Fruit fly (Drosophila melanogaster) Kc167 (cell line): Measurements from ENCODE around the gene CG2652.

Experiments
- Myc ChIP-seq: fragments of >200 bp; optimal IDR thresholded peaks from 2 replicates; lab custom pipeline; 2017; ENCODE audit warnings: missing external identifiers
- Sin3A ChIP-seq: fragments of >200 bp; optimal IDR thresholded peaks from 2 replicates; lab custom pipeline; 2018; ENCODE audit warnings: missing external identifiers
- h ChIP-seq: fragments of >200 bp; optimal IDR thresholded peaks from 3 replicates; lab custom pipeline; 2018; ENCODE audit warnings: missing external identifiers
- insv ChIP-seq: fragments of >200 bp; optimal IDR thresholded peaks from 3 replicates; lab custom pipeline; 2018; ENCODE audit warnings: missing external identifiers
- psq ChIP-seq: fragments of >200 bp; optimal IDR thresholded peaks from 2 replicates; lab custom pipeline; 2017; ENCODE audit warnings: missing external identifiers
- ttk ChIP-seq: sonication (Bioruptor generic); optimal IDR thresholded peaks from 2 replicates; lab custom pipeline; 2017; ENCODE audit warnings: missing external identifiers

The CG2652 gene

DNA sequence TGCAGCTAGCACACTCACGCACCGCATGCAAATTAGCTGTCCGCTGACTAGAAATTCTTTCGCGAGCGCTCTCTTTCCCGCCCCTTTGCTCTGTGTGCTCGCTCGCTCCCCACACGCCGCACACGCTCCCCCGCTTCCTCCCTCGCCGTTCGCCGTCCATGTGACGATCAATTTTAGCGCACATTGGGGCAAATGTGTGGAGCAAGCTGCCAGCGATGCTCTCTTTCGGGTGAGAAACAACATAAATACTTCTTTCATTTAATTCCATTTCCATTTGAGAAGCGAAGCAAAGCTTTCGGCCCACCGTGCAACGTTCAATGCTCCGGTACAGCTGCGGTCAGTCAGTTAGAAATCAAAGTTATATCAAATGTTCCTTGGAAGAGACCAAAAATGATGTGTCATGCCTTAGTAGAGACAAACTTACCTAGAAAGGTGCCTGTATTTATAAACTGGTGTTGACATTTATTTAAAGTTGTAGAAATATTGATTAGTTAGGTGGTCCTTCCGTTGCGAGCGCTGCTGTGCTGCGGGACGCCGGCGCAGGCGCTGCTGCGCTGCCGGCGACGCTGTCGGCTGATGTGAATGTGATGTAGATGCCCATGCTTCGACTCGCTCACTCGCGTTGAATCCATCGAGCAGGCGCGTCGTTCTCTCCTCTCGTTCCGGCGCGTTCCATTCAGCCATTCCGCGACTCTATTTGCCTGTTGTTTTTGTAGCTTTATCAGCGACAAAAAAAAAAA, 36.5 kb downstream of the CG2652 start:
- TF ChIP-seq insv (no peak), h (no peak), Myc (lab: Kevin White, UChicago) (no peak), ttk (lab: Kevin White, UChicago) (no peak), psq (lab: Kevin White, UChicago) (no peak), Sin3A (lab: Kevin White, UChicago) (no peak)

dm6 chrX:2645593-2645992, 37.1 kb downstream of the CG2652 start:
- no peak for TF ChIP-seq Myc (lab: Kevin White, UChicago)
- TF ChIP-seq Sin3A (lab: Kevin White, UChicago), result no peak
- no peak for TF ChIP-seq h
- no peak for TF ChIP-seq insv
- TF ChIP-seq ttk (lab: Kevin White, UChicago), result no peak
- TF ChIP-seq psq (lab: Kevin White, UChicago), result no peak

dm6 chrX:2642484-2643379, 40.0 kb downstream of the CG2652 start:
- TF ChIP-seq psq (lab: Kevin White, UChicago), result no peak
- no peak for TF ChIP-seq ttk (lab: Kevin White, UChicago)
- TF ChIP-seq Sin3A (lab: Kevin White, UChicago), result no peak
- no peak for TF ChIP-seq Myc (lab: Kevin White, UChicago)
- TF ChIP-seq h, result no peak
- no peak for TF ChIP-seq insv

DNA sequence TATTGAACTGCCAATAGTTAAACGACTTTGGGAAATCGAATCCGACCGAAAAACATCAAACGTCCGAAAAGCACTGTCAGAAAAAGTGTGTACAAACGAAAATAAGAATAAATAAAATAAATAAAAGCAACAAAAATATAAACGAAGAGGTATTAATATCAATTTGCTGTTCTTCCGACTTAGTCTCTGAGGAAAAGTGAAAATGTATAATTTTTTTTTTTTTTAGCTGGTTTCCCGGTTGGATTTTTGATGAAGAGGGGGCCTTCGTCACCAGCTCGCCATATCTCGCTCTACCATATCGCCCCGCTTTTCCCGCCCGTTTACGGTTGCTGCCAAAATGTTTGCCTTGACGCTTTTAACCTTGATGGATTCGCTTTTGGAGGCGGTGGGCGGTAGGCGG, 44.1 kb downstream of the CG2652 start:
- no peak for TF ChIP-seq insv
- no peak for TF ChIP-seq Sin3A (lab: Kevin White, UChicago)
- TF ChIP-seq Myc (lab: Kevin White, UChicago), result no peak
- TF ChIP-seq psq (lab: Kevin White, UChicago), result no peak
- no peak for TF ChIP-seq ttk (lab: Kevin White, UChicago)
- no peak for TF ChIP-seq h

dm6 chrX:2637914-2638313, 44.8 kb downstream of the CG2652 start:
- TF ChIP-seq insv (no peak), ttk (lab: Kevin White, UChicago) (no peak), psq (lab: Kevin White, UChicago) (no peak), Myc (lab: Kevin White, UChicago) (no peak), h (no peak), Sin3A (lab: Kevin White, UChicago) (no peak)

dm6 chrX:2636825-2637535, 45.8 kb downstream of the CG2652 start:
- no peak for TF ChIP-seq Sin3A (lab: Kevin White, UChicago)
- TF ChIP-seq insv, result no peak
- no peak for TF ChIP-seq ttk (lab: Kevin White, UChicago)
- no peak for TF ChIP-seq psq (lab: Kevin White, UChicago)
- no peak for TF ChIP-seq h
- no peak for TF ChIP-seq Myc (lab: Kevin White, UChicago)

- TF ChIP-seq insv, result no peak
- no peak for TF ChIP-seq psq (lab: Kevin White, UChicago)
- no peak for TF ChIP-seq ttk (lab: Kevin White, UChicago)
- TF ChIP-seq Sin3A (lab: Kevin White, UChicago), result no peak
- no peak for TF ChIP-seq Myc (lab: Kevin White, UChicago)
- no peak for TF ChIP-seq h
These were observed 46.6 kb downstream of the CG2652 start for dm6 chrX:2635953-2636715.

- TF ChIP-seq insv (no peak), psq (lab: Kevin White, UChicago) (no peak), ttk (lab: Kevin White, UChicago) (no peak), h (no peak), Myc (lab: Kevin White, UChicago) (no peak), Sin3A (lab: Kevin White, UChicago) (no peak)
These were observed 47.6 kb downstream of the CG2652 start for dm6 chrX:2635075-2635643.

DNA sequence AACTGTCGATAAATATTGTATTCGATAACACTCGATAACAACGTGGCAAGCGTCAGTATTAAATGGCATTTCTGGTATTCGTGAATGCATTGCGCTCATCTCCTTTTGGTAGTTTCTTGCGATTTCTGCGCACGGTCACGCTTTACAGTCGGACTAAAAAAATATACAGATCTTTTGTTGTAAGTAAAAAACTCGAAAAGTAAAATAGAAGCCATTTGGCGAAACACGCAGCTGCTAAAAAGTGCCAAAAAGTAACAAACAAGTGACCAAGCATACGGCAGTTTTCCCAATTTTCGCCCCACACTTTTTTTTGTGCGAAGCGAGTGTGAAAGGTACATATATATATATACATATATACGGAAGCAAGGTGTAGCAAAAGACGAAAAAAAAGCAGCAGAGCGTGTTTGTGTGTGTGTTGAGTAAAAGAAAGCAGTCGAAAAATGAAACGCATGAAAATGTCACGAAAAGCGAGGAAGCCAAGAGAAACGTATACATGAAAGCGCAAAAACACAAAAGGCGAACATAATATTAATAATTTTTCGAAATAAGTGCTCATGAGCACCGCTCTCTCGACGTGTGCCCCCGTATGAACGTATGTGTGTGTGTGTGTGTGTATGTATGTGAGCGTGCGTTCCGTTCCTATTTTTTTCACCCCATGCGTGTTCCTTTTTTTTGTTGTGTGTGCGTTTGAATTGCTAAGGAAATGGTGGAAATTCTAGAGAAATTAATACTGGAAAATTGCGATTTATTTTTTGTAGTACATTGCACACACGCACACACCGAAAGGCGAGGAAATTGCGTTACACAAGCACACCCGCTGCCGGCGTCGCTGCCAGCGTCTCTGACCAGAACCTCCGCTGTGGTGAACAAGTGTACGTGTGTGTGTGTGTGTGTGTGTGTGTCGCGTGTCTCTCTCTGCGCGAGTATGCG, 48.6 kb downstream of the CG2652 start, which contains the start of gene sgg:
sgg (plus strand) TSS at position 106 of the 930 bp plus-strand sequence.
- TF ChIP-seq psq (lab: Kevin White, UChicago) (peak; percentile 40), ttk (lab: Kevin White, UChicago) (no peak)
